Worm (Caenorhabditis elegans) whole organism, late embryonic: ENCODE data around the gene Y54F10AM.15.

ENCODE experiments used
- C38D4.7 ChIP-seq: fragments of 200-800 bp; sonication (Bioruptor generic); optimal IDR thresholded peaks from 2 replicates; lab custom pipeline; 2018; ENCODE audit warnings: mild to moderate bottlenecking, missing genetic modification characterization, moderate library complexity, missing compliant biosample characterization
- F13H6.1 ChIP-seq: sonication (generic microtip); optimal IDR thresholded peaks from 2 replicates; lab custom pipeline; 2016; ENCODE audit warnings: missing genetic modification characterization, missing compliant biosample characterization
- K02D7.2 ChIP-seq: sonication (generic microtip); optimal IDR thresholded peaks from 2 replicates; lab custom pipeline; 2017; ENCODE audit warnings: mild to moderate bottlenecking, missing genetic modification characterization, missing compliant biosample characterization
- K09A11.1 ChIP-seq: sonication (generic microtip); optimal IDR thresholded peaks from 2 replicates; lab custom pipeline; 2017; ENCODE audit warnings: antibody characterized with exemption, mild to moderate bottlenecking, missing genetic modification characterization, missing compliant biosample characterization; ENCODE audit not compliant: insufficient read depth
- T23F11.4 ChIP-seq: fragments of 200-800 bp; sonication (Bioruptor generic); optimal IDR thresholded peaks from 2 replicates; lab custom pipeline; 2018; ENCODE audit warnings: mild to moderate bottlenecking, missing genetic modification characterization, missing compliant biosample characterization
- Y22D7AL.16 ChIP-seq: sonication (generic microtip); optimal IDR thresholded peaks from 2 replicates; lab custom pipeline; 2016; ENCODE audit warnings: missing genetic modification characterization, missing compliant biosample characterization
- ahr-1 ChIP-seq: sonication (generic microtip); optimal IDR thresholded peaks from 2 replicates; lab custom pipeline; 2016; ENCODE audit warnings: missing genetic modification characterization, missing compliant biosample characterization
- ceh-19 ChIP-seq: fragments of 200-800 bp; sonication (Bioruptor generic); optimal IDR thresholded peaks from 2 replicates; lab custom pipeline; 2018; ENCODE audit warnings: mild to moderate bottlenecking, missing genetic modification characterization, missing compliant biosample characterization
- ceh-2 ChIP-seq: sonication (generic microtip); optimal IDR thresholded peaks from 2 replicates; lab custom pipeline; 2016; ENCODE audit warnings: missing genotype, missing genetic modification characterization, missing compliant biosample characterization
- ceh-31 ChIP-seq: sonication (generic microtip); optimal IDR thresholded peaks from 2 replicates; lab custom pipeline; 2016; ENCODE audit warnings: missing genetic modification characterization, missing compliant biosample characterization
- ceh-34 ChIP-seq: sonication (generic microtip); optimal IDR thresholded peaks from 2 replicates; lab custom pipeline; 2016; ENCODE audit warnings: mild to moderate bottlenecking, missing genetic modification characterization, missing compliant biosample characterization
- ceh-45 ChIP-seq: fragments of 200-800 bp; sonication (Bioruptor generic); IDR thresholded peaks from 2 replicates; pipeline ENCODE4 v1.3.6; 2022; ENCODE audit warnings: missing genetic modification reagents, missing genetic modification characterization, missing compliant biosample characterization
- ceh-48 ChIP-seq: sonication (generic microtip); optimal IDR thresholded peaks from 2 replicates; lab custom pipeline; 2016; ENCODE audit warnings: missing genetic modification characterization, inconsistent platforms, missing compliant biosample characterization
- ceh-6 ChIP-seq: fragments of 200-800 bp; sonication (Bioruptor generic); optimal IDR thresholded peaks from 2 replicates; lab custom pipeline; 2018; ENCODE audit warnings: mild to moderate bottlenecking, missing genetic modification characterization, missing compliant biosample characterization
- eyg-1 ChIP-seq: sonication (generic microtip); optimal IDR thresholded peaks from 2 replicates; lab custom pipeline; 2016; ENCODE audit warnings: missing genotype, missing genetic modification characterization, missing compliant biosample characterization
- fkh-10 ChIP-seq: fragments of 150-350 bp; optimal IDR thresholded peaks from 2 replicates; lab custom pipeline; 2014; ENCODE audit warnings: missing biosample characterization, missing genetic modification reagents, missing genetic modification characterization
- fkh-6 ChIP-seq: sonication (generic microtip); optimal IDR thresholded peaks from 2 replicates; lab custom pipeline; 2016; ENCODE audit warnings: missing genetic modification characterization, missing compliant biosample characterization
- gmeb-2 ChIP-seq: sonication (generic microtip); optimal IDR thresholded peaks from 2 replicates; lab custom pipeline; 2016; ENCODE audit warnings: missing genetic modification characterization, inconsistent platforms, missing compliant biosample characterization
- hlh-15 ChIP-seq: sonication (generic microtip); optimal IDR thresholded peaks from 2 replicates; lab custom pipeline; 2016; ENCODE audit warnings: missing genetic modification characterization, missing compliant biosample characterization
- hlh-6 ChIP-seq: sonication (generic microtip); optimal IDR thresholded peaks from 2 replicates; lab custom pipeline; 2016; ENCODE audit warnings: missing genotype, missing genetic modification characterization, missing compliant biosample characterization
- lim-6 ChIP-seq: sonication (generic microtip); optimal IDR thresholded peaks from 2 replicates; lab custom pipeline; 2016; ENCODE audit warnings: missing genetic modification characterization, missing compliant biosample characterization
- madf-2 ChIP-seq: sonication (generic microtip); optimal IDR thresholded peaks from 2 replicates; lab custom pipeline; 2017; ENCODE audit warnings: missing genetic modification characterization, missing compliant biosample characterization
- mec-3 ChIP-seq: sonication (generic microtip); optimal IDR thresholded peaks from 2 replicates; lab custom pipeline; 2016; ENCODE audit warnings: borderline replicate concordance, missing genetic modification characterization, missing compliant biosample characterization
- nfya-1 ChIP-seq: sonication (generic microtip); optimal IDR thresholded peaks from 2 replicates; lab custom pipeline; 2017; ENCODE audit warnings: missing genetic modification characterization, mild to moderate bottlenecking, missing compliant biosample characterization, antibody characterized with exemption, moderate library complexity
- nhr-11 ChIP-seq: fragments of 150-350 bp; optimal IDR thresholded peaks from 2 replicates; lab custom pipeline; 2014; ENCODE audit warnings: missing biosample characterization, missing genetic modification characterization
- nhr-232 ChIP-seq: sonication (generic microtip); optimal IDR thresholded peaks from 2 replicates; lab custom pipeline; 2016; ENCODE audit warnings: missing genetic modification characterization, missing compliant biosample characterization
- pha-2 ChIP-seq: sonication (generic microtip); optimal IDR thresholded peaks from 2 replicates; lab custom pipeline; 2017; ENCODE audit warnings: mild to moderate bottlenecking, missing genetic modification characterization, missing compliant biosample characterization
- pros-1 ChIP-seq: fragments of 150-350 bp; optimal IDR thresholded peaks from 2 replicates; lab custom pipeline; 2014; ENCODE audit warnings: missing biosample characterization, missing genetic modification reagents, missing genetic modification characterization
- sdc-2 ChIP-seq: sonication (generic microtip); optimal IDR thresholded peaks from 2 replicates; lab custom pipeline; 2016; ENCODE audit warnings: missing genotype, missing genetic modification characterization, missing compliant biosample characterization
- sox-4 ChIP-seq: sonication (generic microtip); optimal IDR thresholded peaks from 2 replicates; lab custom pipeline; 2017; ENCODE audit warnings: mild to moderate bottlenecking, missing genetic modification characterization, inconsistent platforms, missing compliant biosample characterization
- syd-9 ChIP-seq: sonication (generic microtip); optimal IDR thresholded peaks from 2 replicates; lab custom pipeline; 2016; ENCODE audit warnings: mild to moderate bottlenecking, missing genetic modification characterization, moderate library complexity, missing compliant biosample characterization
- tbx-2 ChIP-seq: sonication (generic microtip); optimal IDR thresholded peaks from 2 replicates; lab custom pipeline; 2016; ENCODE audit warnings: missing genetic modification characterization, missing compliant biosample characterization
- tbx-7 ChIP-seq: sonication (generic microtip); optimal IDR thresholded peaks from 2 replicates; lab custom pipeline; 2016; ENCODE audit warnings: missing genotype, missing genetic modification characterization, missing compliant biosample characterization
- unc-42 ChIP-seq: sonication (generic microtip); optimal IDR thresholded peaks from 2 replicates; lab custom pipeline; 2016; ENCODE audit warnings: missing genotype, missing genetic modification characterization, missing compliant biosample characterization
- unc-86 ChIP-seq: sonication (generic microtip); optimal IDR thresholded peaks from 2 replicates; lab custom pipeline; 2016; ENCODE audit warnings: missing genetic modification characterization, missing compliant biosample characterization
- ztf-16 ChIP-seq: sonication (generic microtip); optimal IDR thresholded peaks from 2 replicates; lab custom pipeline; 2017; ENCODE audit warnings: missing genetic modification characterization, missing compliant biosample characterization

The Y54F10AM.15 gene

DNA sequence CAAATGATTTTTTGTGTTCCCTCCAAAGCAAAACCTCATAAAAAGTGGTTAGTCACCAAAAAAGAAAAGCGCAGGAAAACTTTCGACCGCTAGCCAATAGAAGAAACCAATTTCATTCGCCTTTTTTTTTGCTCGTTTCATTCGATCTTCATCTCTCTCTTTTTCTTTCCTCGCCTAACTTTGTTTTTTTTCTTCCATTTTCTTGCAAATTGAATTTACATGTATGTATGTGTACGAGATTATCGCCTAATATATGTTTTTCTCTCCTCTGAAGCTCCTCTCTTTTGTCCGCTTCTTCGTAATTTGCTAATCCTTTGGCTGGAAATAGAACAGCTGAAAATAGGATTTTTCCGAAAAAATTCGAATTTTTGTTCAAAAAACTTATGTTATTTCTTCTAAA lies 23.9 kb upstream of the Y54F10AM.15 start:
- TF ChIP-seq ceh-2 (tag; lab: Kevin White, UChicago) (no peak), F13H6.1 (tag; lab: Kevin White, UChicago) (no peak), K09A11.1 (tag; lab: Kevin White, UChicago) (no peak), ztf-16 (tag; lab: Kevin White, UChicago) (no peak), eyg-1 (no peak), lim-6 (tag; lab: Kevin White, UChicago) (no peak), ceh-34 (tag; lab: Kevin White, UChicago) (no peak), unc-42 (tag; lab: Kevin White, UChicago) (peak; percentile 94)

DNA sequence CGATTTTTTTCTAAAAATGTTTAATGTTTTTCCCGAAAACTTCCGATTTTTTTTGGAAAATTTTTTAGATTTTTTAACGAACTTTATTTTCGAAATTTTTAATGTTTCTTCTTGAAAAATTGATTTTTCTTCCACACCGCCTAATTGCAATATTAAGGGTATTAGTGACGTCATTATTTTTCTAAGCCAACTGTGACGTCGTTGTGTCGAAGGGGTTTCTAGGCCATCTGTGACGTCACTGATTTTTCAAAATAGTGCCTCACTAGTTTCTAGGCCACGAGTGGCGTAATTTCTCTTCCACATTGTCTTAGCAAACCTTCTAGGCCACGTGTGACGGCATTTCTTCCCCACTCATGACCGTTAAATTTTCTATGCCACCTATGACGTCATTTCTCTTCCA lies 23.5 kb upstream of the Y54F10AM.15 start:
- no peak for TF ChIP-seq tbx-7 (tag; lab: Kevin White, UChicago)
- TF ChIP-seq fkh-10 (GFP tag; lab: Kevin White, UChicago), result no peak
- TF ChIP-seq sdc-2 (tag; lab: Kevin White, UChicago), result no peak
- no peak for TF ChIP-seq K02D7.2 (tag; lab: Kevin White, UChicago)
- no peak for TF ChIP-seq ceh-6 (GFP tag; lab: Kevin White, UChicago)
- no peak for TF ChIP-seq hlh-6 (tag; lab: Kevin White, UChicago)
- no peak for TF ChIP-seq F13H6.1 (tag; lab: Kevin White, UChicago)
- no peak for TF ChIP-seq C38D4.7 (GFP tag; lab: Kevin White, UChicago)
- TF ChIP-seq ceh-45 (GFP tag; lab: Robert Waterston, UW), result no peak
- TF ChIP-seq fkh-6, result no peak
- no peak for TF ChIP-seq nhr-232
- no peak for TF ChIP-seq unc-86 (tag; lab: Kevin White, UChicago)
- no peak for TF ChIP-seq tbx-2
- TF ChIP-seq eyg-1, result no peak
- no peak for TF ChIP-seq ahr-1 (tag; lab: Kevin White, UChicago)
- no peak for TF ChIP-seq pros-1
- no peak for TF ChIP-seq ceh-2 (tag; lab: Kevin White, UChicago)

- TF ChIP-seq ceh-31 (tag; lab: Kevin White, UChicago) (no peak), hlh-6 (tag; lab: Kevin White, UChicago) (no peak), ceh-19 (GFP tag; lab: Kevin White, UChicago) (no peak), T23F11.4 (no peak), ceh-48 (tag; lab: Kevin White, UChicago) (no peak), fkh-6 (no peak), mec-3 (tag; lab: Kevin White, UChicago) (no peak), Y22D7AL.16 (tag; lab: Kevin White, UChicago) (no peak), gmeb-2 (tag; lab: Kevin White, UChicago) (no peak), hlh-15 (tag; lab: Kevin White, UChicago) (no peak), tbx-7 (tag; lab: Kevin White, UChicago) (no peak), lim-6 (tag; lab: Kevin White, UChicago) (no peak), pros-1 (no peak), ceh-45 (GFP tag; lab: Robert Waterston, UW) (no peak), nhr-11 (tag; lab: Kevin White, UChicago) (no peak), pha-2 (tag; lab: Kevin White, UChicago) (no peak), sox-4 (tag; lab: Kevin White, UChicago) (no peak), K09A11.1 (tag; lab: Kevin White, UChicago) (no peak), madf-2 (no peak)
Measured at ce11 chrIII:2549620-2550019, 21.1 kb upstream of the Y54F10AM.15 start, which contains the start of gene feh-1. feh-1 (plus strand) TSS chrIII:2549920.

ce11 chrIII:2546298-2546697 lies 17.8 kb upstream of the Y54F10AM.15 start:
- TF ChIP-seq syd-9 (tag; lab: Kevin White, UChicago) (no peak), nfya-1 (tag; lab: Kevin White, UChicago) (peak; percentile 72)
- TF ChIP-seq, all 69 proteins: peak for 1
